Fruit fly (Drosophila melanogaster): ENCODE measurements around the gene pigeon.

- no peak for TF ChIP-seq CG11617 (GFP tag; optimal IDR thresholded peaks at IDR 0.05)
- TF ChIP-seq CG7045 (GFP tag; optimal IDR thresholded peaks at IDR 0.05), result no peak
- no peak for TF ChIP-seq Mnt (GFP tag; optimal IDR thresholded peaks at IDR 0.05)
- TF ChIP-seq toe (GFP tag; optimal IDR thresholded peaks at IDR 0.05), result no peak
- no peak for TF ChIP-seq CG7101 (tag; optimal IDR thresholded peaks at IDR 0.05)
- TF ChIP-seq CG14711 (tag; optimal IDR thresholded peaks at IDR 0.05), result no peak
- TF ChIP-seq Clk (GFP tag; optimal IDR thresholded peaks at IDR 0.05), result no peak
- TF ChIP-seq pad (GFP tag; optimal IDR thresholded peaks at IDR 0.05), result no peak
- no peak for TF ChIP-seq CG1620 (GFP tag; optimal IDR thresholded peaks at IDR 0.05)
- TF ChIP-seq CG5204 (GFP tag; optimal IDR thresholded peaks at IDR 0.05), result no peak
- no peak for TF ChIP-seq kay (GFP tag; ENCODE audit: borderline replicate concordance)
- no peak for TF ChIP-seq ovo (GFP tag; optimal IDR thresholded peaks at IDR 0.05)
- TF ChIP-seq CG33017 (tag; optimal IDR thresholded peaks at IDR 0.05), result no peak
- TF ChIP-seq Hr96 (GFP tag; optimal IDR thresholded peaks at IDR 0.05), result no peak
Measured at dm6 chr2L:19235120-19235519, 49.3 kb downstream of the pigeon start.

All from whole organism, adult.